Fruit fly (Drosophila melanogaster) whole organism: ENCODE measurements around the gene pps.
"Not testable (repeated sequence)": the region's sequence is repeated elsewhere in the genome, so short reads cannot be mapped to it uniquely, and the experiment has no call there.

Source experiments
- pan ChIP-seq: fragments of >200 bp; optimal IDR thresholded peaks from 2 replicates; lab custom pipeline; 2017
- psq ChIP-seq: fragments of >200 bp; optimal IDR thresholded peaks from 2 replicates; lab custom pipeline; 2017

- TF ChIP-seq pan (lab: Kevin White, UChicago); psq: not testable (repeated sequence)
Observed at dm6 chr3R:12467675-12468074, 54.0 kb downstream of the pps start, which contains the start of gene Hsp70Ba.
